Fruit fly (Drosophila melanogaster) whole organism, wandering third instar larva: ENCODE measurements around the gene CG10098.

Source experiments
- CG32264 ChIP-seq: fragments of 200-800 bp; sonication (Bioruptor generic); optimal IDR thresholded peaks from 2 replicates; lab custom pipeline; 2016; ENCODE audit warnings: missing biosample characterization, missing genetic modification characterization
- CG9705 ChIP-seq: fragments of 200-800 bp; sonication (Bioruptor generic); optimal IDR thresholded peaks from 2 replicates; lab custom pipeline; 2018; ENCODE audit warnings: missing biosample characterization, mild to moderate bottlenecking, missing genetic modification characterization
- CrebA ChIP-seq: fragments of 200-800 bp; sonication (Bioruptor generic); optimal IDR thresholded peaks from 2 replicates; lab custom pipeline; 2016; ENCODE audit warnings: missing biosample characterization, mild to moderate bottlenecking, missing genetic modification characterization, borderline replicate concordance
- Dfd ChIP-seq: fragments of >200 bp; optimal IDR thresholded peaks from 2 replicates; lab custom pipeline; 2017; ENCODE audit warnings: missing biosample characterization, missing genetic modification characterization
- Dif ChIP-seq: fragments of 200-275, 200-300 bp; sonication (Bioruptor generic); optimal IDR thresholded peaks from 2 replicates; lab custom pipeline; 2018; ENCODE audit warnings: missing biosample characterization, missing genetic modification characterization; ENCODE audit not compliant: partially characterized antibody
- GATAd ChIP-seq: sonication (Bioruptor generic); optimal IDR thresholded peaks from 2 replicates; lab custom pipeline; 2016; ENCODE audit warnings: missing biosample characterization, missing genetic modification characterization
- Hr83 ChIP-seq: fragments of 200-300 bp; sonication (Bioruptor generic); optimal IDR thresholded peaks from 2 replicates; lab custom pipeline; 2016; ENCODE audit warnings: missing biosample characterization, mild to moderate bottlenecking, missing genetic modification characterization, moderate library complexity; ENCODE audit not compliant: poor library complexity, severe bottlenecking
- Jra ChIP-seq: sonication (Bioruptor generic); optimal IDR thresholded peaks from 2 replicates; lab custom pipeline; 2016; ENCODE audit warnings: missing biosample characterization, missing genetic modification characterization
- Mio ChIP-seq: sonication (Bioruptor generic); optimal IDR thresholded peaks from 2 replicates; lab custom pipeline; 2016; ENCODE audit warnings: missing biosample characterization, missing genetic modification characterization
- N ChIP-seq: fragments of >200 bp; optimal IDR thresholded peaks from 2 replicates; lab custom pipeline; 2018; ENCODE audit warnings: missing biosample characterization, missing external identifiers, missing genetic modification characterization
- Rel ChIP-seq, 2 experiments: fragments of 200-800 bp; sonication (Bioruptor generic) in 1 of 2; optimal IDR thresholded peaks; 2 replicates in 1 of 2; 3 replicates in 1 of 2; lab custom pipeline; 2016 to 2019; ENCODE audit warnings: mild to moderate bottlenecking in 2 of 2, missing biosample characterization in 2 of 2, missing genetic modification characterization in 2 of 2, moderate library complexity in 1 of 2
- Sp1 ChIP-seq: fragments of 200-800 bp; sonication (Bioruptor generic); optimal IDR thresholded peaks from 3 replicates; lab custom pipeline; 2019; ENCODE audit warnings: missing biosample characterization, mild to moderate bottlenecking, missing genetic modification characterization, moderate library complexity
- Vsx2 ChIP-seq: fragments of 200-300, 225-300 bp; sonication (Bioruptor generic); optimal IDR thresholded peaks from 2 replicates; lab custom pipeline; 2018; ENCODE audit warnings: missing biosample characterization, missing genetic modification characterization; ENCODE audit not compliant: partially characterized antibody
- br ChIP-seq: fragments of 200-800 bp; sonication (Bioruptor generic); optimal IDR thresholded peaks from 2 replicates; lab custom pipeline; 2016; ENCODE audit warnings: missing biosample characterization, missing genetic modification characterization
- dl ChIP-seq, 2 experiments: fragments of 175-275, 200-275 bp in 1 of 2; fragments of 200-275 bp in 1 of 2; sonication (Bioruptor generic); optimal IDR thresholded peaks; lab custom pipeline; 2018; ENCODE audit warnings: mild to moderate bottlenecking in 2 of 2, missing biosample characterization in 2 of 2, missing genetic modification characterization in 2 of 2, moderate library complexity in 2 of 2; ENCODE audit not compliant: partially characterized antibody in 2 of 2, insufficient read depth in 1 of 2
- dmrt93B ChIP-seq: fragments of 200-800 bp; sonication (Bioruptor generic); optimal IDR thresholded peaks from 2 replicates; lab custom pipeline; 2018; ENCODE audit warnings: missing biosample characterization, mild to moderate bottlenecking, missing genetic modification characterization
- dsf ChIP-seq: sonication (Bioruptor generic); optimal IDR thresholded peaks from 2 replicates; lab custom pipeline; 2016; ENCODE audit warnings: missing biosample characterization, missing genetic modification characterization, borderline replicate concordance
- foxo ChIP-seq, 2 experiments: fragments of 200-800 bp; sonication (Bioruptor generic); optimal IDR thresholded peaks; 2 replicates in 1 of 2; 3 replicates in 1 of 2; lab custom pipeline; 2016 to 2017; ENCODE audit warnings: missing biosample characterization in 2 of 2, missing genetic modification characterization in 2 of 2
- fru ChIP-seq: fragments of 200-800 bp; sonication (Bioruptor generic); optimal IDR thresholded peaks from 3 replicates; lab custom pipeline; 2016; ENCODE audit warnings: missing biosample characterization, mild to moderate bottlenecking, missing genetic modification characterization
- jim ChIP-seq: fragments of 175-275, 200-325 bp; sonication (Bioruptor generic); optimal IDR thresholded peaks from 2 replicates; lab custom pipeline; 2016; ENCODE audit warnings: missing biosample characterization, mild to moderate bottlenecking, missing genetic modification characterization
- lola ChIP-seq: fragments of >200 bp; optimal IDR thresholded peaks from 2 replicates; lab custom pipeline; 2017; ENCODE audit warnings: missing biosample characterization, missing genetic modification characterization
- psq ChIP-seq: fragments of 200-800 bp; sonication (Bioruptor generic); optimal IDR thresholded peaks from 3 replicates; lab custom pipeline; 2017; ENCODE audit warnings: missing biosample characterization, mild to moderate bottlenecking, missing genetic modification characterization, moderate library complexity
- sage ChIP-seq: fragments of 200-800 bp; sonication (Bioruptor generic); optimal IDR thresholded peaks from 2 replicates; lab custom pipeline; 2016; ENCODE audit warnings: missing biosample characterization, mild to moderate bottlenecking, missing genetic modification characterization
- sv ChIP-seq: fragments of 200-800 bp; sonication (Bioruptor generic); optimal IDR thresholded peaks from 3 replicates; lab custom pipeline; 2016; ENCODE audit warnings: missing biosample characterization, missing genetic modification characterization
- woc ChIP-seq: sonication (Bioruptor generic); optimal IDR thresholded peaks from 2 replicates; lab custom pipeline; 2016; ENCODE audit warnings: missing biosample characterization, mild to moderate bottlenecking, missing genetic modification characterization

CG10098 gene

dm6 chr3R:7111206-7111858, 13.0 kb upstream of the CG10098 start:
- no peak for TF ChIP-seq fru (GFP tag; lab: Kevin White, UChicago)
- no peak for TF ChIP-seq Dif

dm6 chr3R:7112977-7113376, 11.4 kb upstream of the CG10098 start:
- TF ChIP-seq Mio (no peak), Dfd (GFP tag; lab: Kevin White, UChicago) (no peak), Vsx2 (GFP tag; lab: Kevin White, UChicago) (no peak), Rel (GFP tag; optimal IDR thresholded peaks at IDR 0.05; lab: Kevin White, UChicago) (no peak), Rel (tag; optimal IDR thresholded peaks at IDR 0.05; lab: Kevin White, UChicago) (no peak), sv (GFP tag; lab: Kevin White, UChicago) (no peak), N (GFP tag; lab: Kevin White, UChicago) (no peak), sage (GFP tag; lab: Kevin White, UChicago) (no peak), CG32264 (GFP tag; lab: Kevin White, UChicago) (no peak), br (GFP tag; lab: Kevin White, UChicago) (no peak), dmrt93B (GFP tag; lab: Kevin White, UChicago) (no peak), jim (no peak), Sp1 (no peak)

- TF ChIP-seq Jra (GFP tag; lab: Kevin White, UChicago), result no peak
- TF ChIP-seq CrebA, result no peak
- TF ChIP-seq psq (GFP tag; lab: Kevin White, UChicago), result no peak
- TF ChIP-seq, all 38 proteins: peak for 0
These were observed 7.8 kb upstream of the CG10098 start for dm6 chr3R:7116511-7116910.

- TF ChIP-seq foxo (GFP tag; optimal IDR thresholded peaks at IDR 0.05; lab: Kevin White, UChicago), result no peak
- no peak for TF ChIP-seq Sp1
- TF ChIP-seq Hr83 (GFP tag; lab: Kevin White, UChicago), result no peak
- TF ChIP-seq Rel (GFP tag; optimal IDR thresholded peaks at IDR 0.05; lab: Kevin White, UChicago), result no peak
- no peak for TF ChIP-seq Rel (tag; optimal IDR thresholded peaks at IDR 0.05; lab: Kevin White, UChicago)
- no peak for TF ChIP-seq woc (GFP tag; lab: Kevin White, UChicago)
- TF ChIP-seq lola, result no peak
- no peak for TF ChIP-seq CrebA
- TF ChIP-seq dsf (GFP tag; lab: Kevin White, UChicago), result no peak
- no peak for TF ChIP-seq GATAd (GFP tag; lab: Kevin White, UChicago)
These were observed 6.8 kb upstream of the CG10098 start, which contains the start of gene Mlp84B for dm6 chr3R:7117590-7117989. Gene Mlp84B, minus strand, starts transcription at chr3R:7117732.

- no peak for TF ChIP-seq Hr83 (GFP tag; lab: Kevin White, UChicago)
- peak in 1 of 2 experiments; percentile 66 for TF ChIP-seq dl (GFP tag; optimal IDR thresholded peaks at IDR 0.05; lab: Kevin White, UChicago; ENCODE audit: insufficient read depth in 1 of 2, partially characterized antibody in 2 of 2)
These were observed 1.9 kb upstream of the CG10098 start for dm6 chr3R:7122172-7123072.

dm6 chr3R:7123073-7123572, 1.2 kb upstream of the CG10098 start:
- TF ChIP-seq fru (GFP tag; lab: Kevin White, UChicago), result no peak

dm6 chr3R:7123699-7124098, 649 bp upstream of the CG10098 start:
- TF ChIP-seq Vsx2 (GFP tag; lab: Kevin White, UChicago) (no peak), lola (peak; percentile 28), Dif (peak; percentile 59), dl (GFP tag; optimal IDR thresholded peaks at IDR 0.05; lab: Kevin White, UChicago; ENCODE audit: insufficient read depth in 1 of 2, partially characterized antibody in 2 of 2) (peak in 1 of 2 experiments; percentile 39), CG9705 (GFP tag; lab: Kevin White, UChicago) (no peak), Hr83 (GFP tag; lab: Kevin White, UChicago) (peak; percentile 87)
